Worm (Caenorhabditis elegans) whole organism, L2 larva: ENCODE measurements around the gene F53C3.6.

Experiments used
- C34F6.9 ChIP-seq: fragments of 150-350 bp; optimal IDR thresholded peaks from 2 replicates; lab custom pipeline; 2014; ENCODE audit warnings: missing biosample characterization, missing genetic modification characterization
- F13H6.1 ChIP-seq: sonication (generic microtip); optimal IDR thresholded peaks from 2 replicates; lab custom pipeline; 2016; ENCODE audit warnings: missing genetic modification characterization, missing compliant biosample characterization
- Y55F3AM.14 ChIP-seq: fragments of 200-800 bp; sonication (Bioruptor generic); optimal IDR thresholded peaks from 2 replicates; lab custom pipeline; 2018; ENCODE audit warnings: mild to moderate bottlenecking, missing genetic modification characterization, missing compliant biosample characterization
- ZK546.5 ChIP-seq: sonication (generic microtip); optimal IDR thresholded peaks from 2 replicates; lab custom pipeline; 2017; ENCODE audit warnings: missing biosample characterization, missing genetic modification characterization
- ama-1 ChIP-seq: fragments of 150-350 bp; optimal IDR thresholded peaks from 2 replicates; lab custom pipeline; 2018; ENCODE audit warnings: inconsistent platforms
- blmp-1 ChIP-seq: sonication (generic microtip); optimal IDR thresholded peaks from 2 replicates; lab custom pipeline; 2017; ENCODE audit warnings: missing genetic modification characterization, mild to moderate bottlenecking, missing compliant biosample characterization, antibody characterized with exemption, moderate library complexity; ENCODE audit not compliant: insufficient read depth
- ceh-16 ChIP-seq: fragments of 150-350 bp; optimal IDR thresholded peaks from 2 replicates; lab custom pipeline; 2014; ENCODE audit warnings: missing biosample characterization, missing genetic modification characterization
- crh-2 ChIP-seq: sonication (generic microtip); optimal IDR thresholded peaks from 2 replicates; lab custom pipeline; 2017; ENCODE audit warnings: missing biosample characterization, missing genetic modification characterization
- elt-1 ChIP-seq: fragments of 150-350 bp; optimal IDR thresholded peaks from 2 replicates; lab custom pipeline; 2014; ENCODE audit warnings: missing biosample characterization, missing genetic modification characterization
- gmeb-1 ChIP-seq: fragments of 150-350 bp; optimal IDR thresholded peaks from 2 replicates; lab custom pipeline; 2014; ENCODE audit warnings: missing biosample characterization, missing genetic modification characterization
- lin-11 ChIP-seq: fragments of 150-350 bp; sonication (generic microtip); optimal IDR thresholded peaks from 2 replicates; lab custom pipeline; 2014; ENCODE audit warnings: missing biosample characterization, missing genetic modification characterization, inconsistent platforms, mixed read lengths
- lin-13 ChIP-seq: fragments of 150-350 bp; optimal IDR thresholded peaks from 2 replicates; lab custom pipeline; 2014; ENCODE audit warnings: missing biosample characterization, missing genetic modification reagents, missing genetic modification characterization
- lin-39 ChIP-seq: fragments of 150-350 bp; optimal IDR thresholded peaks from 2 replicates; lab custom pipeline; 2014; ENCODE audit warnings: missing biosample characterization, missing genetic modification reagents, missing genetic modification characterization
- lsy-2 ChIP-seq, 2 experiments: fragments of 150-350 bp in 1 of 2; sonication (generic microtip) in 1 of 2; optimal IDR thresholded peaks; 2 replicates each; lab custom pipeline; 2014 to 2017; ENCODE audit warnings: missing biosample characterization in 2 of 2, missing genetic modification characterization in 2 of 2
- mab-5 ChIP-seq: fragments of 150-350 bp; optimal IDR thresholded peaks from 2 replicates; lab custom pipeline; 2014; ENCODE audit warnings: missing biosample characterization, missing genetic modification characterization
- mbf-1 ChIP-seq: sonication (generic microtip); optimal IDR thresholded peaks from 2 replicates; lab custom pipeline; 2017; ENCODE audit warnings: missing biosample characterization, missing genetic modification characterization
- mdl-1 ChIP-seq, 2 experiments: fragments of 150-350 bp in 1 of 2; sonication (generic microtip) in 1 of 2; optimal IDR thresholded peaks; 2 replicates each; lab custom pipeline; 2017; ENCODE audit warnings: missing biosample characterization in 2 of 2, missing genetic modification characterization in 2 of 2
- nhr-11 ChIP-seq: fragments of 150-350 bp; optimal IDR thresholded peaks from 2 replicates; lab custom pipeline; 2014; ENCODE audit warnings: missing biosample characterization, missing genetic modification characterization
- nhr-129 ChIP-seq: fragments of 150-350 bp; optimal IDR thresholded peaks from 2 replicates; lab custom pipeline; 2014; ENCODE audit warnings: missing biosample characterization, missing genetic modification characterization
- nhr-21 ChIP-seq: fragments of 150-350 bp; optimal IDR thresholded peaks from 2 replicates; lab custom pipeline; 2014; ENCODE audit warnings: missing biosample characterization, missing genetic modification characterization
- nhr-237 ChIP-seq: fragments of 150-350 bp; optimal IDR thresholded peaks from 2 replicates; lab custom pipeline; 2014; ENCODE audit warnings: missing biosample characterization, missing genetic modification characterization
- nhr-25 ChIP-seq: fragments of 150-350 bp; sonication (generic microtip); optimal IDR thresholded peaks from 3 replicates; lab custom pipeline; 2014; ENCODE audit warnings: missing biosample characterization, missing genetic modification characterization
- nhr-6 ChIP-seq: fragments of 150-350 bp; optimal IDR thresholded peaks from 2 replicates; lab custom pipeline; 2014; ENCODE audit warnings: missing biosample characterization, missing genetic modification characterization
- nhr-77 ChIP-seq: fragments of 150-350 bp; optimal IDR thresholded peaks from 2 replicates; lab custom pipeline; 2014; ENCODE audit warnings: missing biosample characterization, missing genetic modification characterization
- peb-1 ChIP-seq: fragments of 150-350 bp; optimal IDR thresholded peaks from 2 replicates; lab custom pipeline; 2014; ENCODE audit warnings: missing biosample characterization, missing genetic modification characterization
- sma-3 ChIP-seq: sonication (generic microtip); optimal IDR thresholded peaks from 2 replicates; lab custom pipeline; 2016; ENCODE audit warnings: missing genetic modification reagents, missing genetic modification characterization, missing compliant biosample characterization
- sma-9 ChIP-seq, 2 experiments: fragments of 150-350 bp in 1 of 2; sonication (generic microtip) in 1 of 2; optimal IDR thresholded peaks; 2 replicates each; lab custom pipeline; 2014 to 2016; ENCODE audit warnings: missing genetic modification characterization in 2 of 2, mild to moderate bottlenecking in 1 of 2, missing biosample characterization in 1 of 2, missing compliant biosample characterization in 1 of 2, missing genetic modification reagents in 1 of 2, moderate library complexity in 1 of 2
- unc-39 ChIP-seq: fragments of 150-350 bp; optimal IDR thresholded peaks from 2 replicates; lab custom pipeline; 2014; ENCODE audit warnings: missing biosample characterization, missing genetic modification characterization
- unc-55 ChIP-seq: fragments of 150-350 bp; sonication (generic microtip); optimal IDR thresholded peaks from 3 replicates; lab custom pipeline; 2014; ENCODE audit warnings: missing biosample characterization, missing genetic modification reagents, missing genetic modification characterization
- zag-1 ChIP-seq: fragments of 150-350 bp; optimal IDR thresholded peaks from 2 replicates; lab custom pipeline; 2014; ENCODE audit warnings: missing biosample characterization, missing genetic modification characterization
- ztf-11 ChIP-seq: sonication (generic microtip); optimal IDR thresholded peaks from 2 replicates; lab custom pipeline; 2017; ENCODE audit warnings: missing biosample characterization, missing genetic modification characterization
- ztf-4 ChIP-seq: fragments of 150-350 bp; optimal IDR thresholded peaks from 2 replicates; lab custom pipeline; 2014; ENCODE audit warnings: missing biosample characterization, missing genetic modification characterization

The F53C3.6 gene

DNA sequence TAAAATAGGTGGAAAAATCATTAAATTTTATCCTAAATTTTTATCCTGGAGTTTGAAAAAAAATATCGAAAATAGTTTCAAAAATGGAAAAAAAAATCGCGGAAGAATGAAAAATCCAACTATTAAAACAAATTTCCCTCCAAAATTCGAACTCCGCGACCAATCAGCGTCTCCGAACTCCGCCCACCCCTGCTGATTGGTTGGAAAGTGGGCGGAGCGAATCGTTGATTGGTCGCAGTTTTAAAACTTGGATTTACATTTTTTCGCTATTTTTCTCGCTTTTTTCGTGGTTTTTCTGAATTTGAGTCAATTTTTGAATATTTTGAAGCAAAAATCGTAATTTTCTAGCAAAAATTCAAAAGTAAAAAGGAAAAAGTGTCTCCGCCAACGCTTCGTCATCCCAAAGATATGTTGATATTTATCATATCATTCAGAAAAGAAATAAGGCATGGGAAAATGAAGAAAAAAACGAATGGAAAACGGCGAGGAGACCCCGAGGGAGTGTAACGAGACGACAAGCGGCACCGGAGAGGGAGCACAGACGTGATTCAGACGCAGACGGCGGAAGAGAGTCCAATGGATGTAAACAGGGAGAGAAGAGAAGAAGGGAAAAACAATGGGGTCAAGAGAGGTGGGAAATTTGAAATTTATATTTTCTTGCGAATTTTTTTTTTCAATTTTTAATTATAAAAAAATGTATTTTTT is 32.7 kb downstream of the F53C3.6 start (continued):
- TF ChIP-seq crh-2 (tag; lab: Kevin White, UChicago) (peak; percentile 28), sma-9 (GFP tag; optimal IDR thresholded peaks at IDR 0.05; lab: Kevin White, UChicago) (peak; percentile 38), sma-9 (tag; optimal IDR thresholded peaks at IDR 0.05; lab: Kevin White, UChicago) (no peak), elt-1 (tag; lab: Kevin White, UChicago) (no peak)

- TF ChIP-seq nhr-11: no peak
- TF ChIP-seq nhr-6 (tag; lab: Kevin White, UChicago): no peak
- no peak for TF ChIP-seq unc-55 (GFP tag; lab: Kevin White, UChicago)
- no peak for TF ChIP-seq nhr-77
- TF ChIP-seq nhr-237 (tag; lab: Kevin White, UChicago): no peak
- no peak for TF ChIP-seq ztf-4
- TF ChIP-seq Y55F3AM.14 (GFP tag; lab: Kevin White, UChicago): no peak
- no peak for TF ChIP-seq elt-1 (tag; lab: Kevin White, UChicago)
Measured at ce11 chrII:3931230-3931629, 33.3 kb downstream of the F53C3.6 start.

ce11 chrII:3931825-3932224 is 33.9 kb downstream of the F53C3.6 start:
- no peak for TF ChIP-seq ztf-11
- no peak for TF ChIP-seq nhr-6 (tag; lab: Kevin White, UChicago)
- TF ChIP-seq mbf-1 (tag; lab: Kevin White, UChicago): no peak
- TF ChIP-seq lin-39 (tag; lab: Kevin White, UChicago): no peak
- TF ChIP-seq peb-1 (tag; lab: Kevin White, UChicago): no peak
- no peak for TF ChIP-seq lsy-2 (tag; optimal IDR thresholded peaks at IDR 0.05; lab: Kevin White, UChicago)

ce11 chrII:3933640-3934039 is 35.7 kb downstream of the F53C3.6 start, which contains the start of gene Y14H12B.2:
TSS of gene Y14H12B.2 (minus strand) at chrII:3933740.
- TF ChIP-seq unc-39 (tag; lab: Kevin White, UChicago): no peak
- no peak for TF ChIP-seq zag-1 (tag; lab: Kevin White, UChicago)
- no peak for TF ChIP-seq mab-5 (tag; lab: Kevin White, UChicago)
- no peak for TF ChIP-seq Y55F3AM.14 (GFP tag; lab: Kevin White, UChicago)
- no peak for TF ChIP-seq ztf-11
- TF ChIP-seq blmp-1 (tag; lab: Kevin White, UChicago): no peak
- TF ChIP-seq mdl-1 (tag; optimal IDR thresholded peaks at IDR 0.05; lab: Kevin White, UChicago): no peak
- no peak for TF ChIP-seq lin-13
- TF ChIP-seq ZK546.5 (tag; lab: Kevin White, UChicago): no peak
- TF ChIP-seq F13H6.1 (tag; lab: Kevin White, UChicago): no peak
- TF ChIP-seq mbf-1 (tag; lab: Kevin White, UChicago): no peak
- no peak for TF ChIP-seq nhr-77
- TF ChIP-seq nhr-11: no peak
- no peak for TF ChIP-seq ztf-4
- TF ChIP-seq sma-3: no peak
- TF ChIP-seq ceh-16 (tag; lab: Kevin White, UChicago): no peak
- no peak for TF ChIP-seq nhr-129 (tag; lab: Kevin White, UChicago)

- TF ChIP-seq nhr-25 (tag; lab: Kevin White, UChicago): no peak
- TF ChIP-seq unc-55 (GFP tag; lab: Kevin White, UChicago): no peak
- no peak for TF ChIP-seq nhr-77
- TF ChIP-seq peb-1 (tag; lab: Kevin White, UChicago): no peak
- TF ChIP-seq sma-9 (GFP tag; optimal IDR thresholded peaks at IDR 0.05; lab: Kevin White, UChicago): no peak
- no peak for TF ChIP-seq sma-9 (tag; optimal IDR thresholded peaks at IDR 0.05; lab: Kevin White, UChicago)
Measured at ce11 chrII:3934085-3934484, 36.1 kb downstream of the F53C3.6 start, which contains the start of gene Y14H12B.1. TSS of gene Y14H12B.1 (plus strand) at chrII:3934447.

ce11 chrII:3935098-3935497 is 37.2 kb downstream of the F53C3.6 start:
- TF ChIP-seq unc-55 (GFP tag; lab: Kevin White, UChicago) (no peak), lin-11 (tag; lab: Kevin White, UChicago) (no peak), nhr-21 (no peak), peb-1 (tag; lab: Kevin White, UChicago) (no peak), nhr-129 (tag; lab: Kevin White, UChicago) (no peak), F13H6.1 (tag; lab: Kevin White, UChicago) (no peak), ama-1 (no peak), ZK546.5 (tag; lab: Kevin White, UChicago) (no peak), sma-3 (no peak), lin-13 (no peak), gmeb-1 (no peak), lin-39 (tag; lab: Kevin White, UChicago) (no peak), ztf-4 (no peak), C34F6.9 (tag; lab: Kevin White, UChicago) (no peak)
